Fruit fly (Drosophila melanogaster) whole organism, embryonic: Measurements from ENCODE around the gene robl62A.

ENCODE experiments used
- Blimp-1 ChIP-seq: fragments of 200-800 bp; sonication (Bioruptor generic); optimal IDR thresholded peaks from 3 replicates; lab custom pipeline; 2018; ENCODE audit warnings: missing biosample characterization, missing genetic modification characterization, mild to moderate bottlenecking, moderate library complexity, missing genetic modification reagents
- BtbVII ChIP-seq: fragments of 200-800 bp; sonication (Bioruptor generic); optimal IDR thresholded peaks from 3 replicates; lab custom pipeline; 2017; ENCODE audit warnings: missing biosample characterization, mild to moderate bottlenecking, missing genetic modification characterization
- CG10321 ChIP-seq: fragments of 200-800 bp; sonication (Bioruptor generic); IDR thresholded peaks from 2 replicates; pipeline ENCODE4 v1.3.6; 2022; ENCODE audit warnings: missing biosample characterization, missing genetic modification characterization
- CG11247 ChIP-seq: fragments of 200-800 bp; sonication (Bioruptor generic); IDR thresholded peaks from 2 replicates; pipeline ENCODE4 v1.3.6; 2022; ENCODE audit warnings: missing biosample characterization, missing genetic modification characterization
- CG13424 ChIP-seq: fragments of 200-800 bp; sonication (Bioruptor generic); optimal IDR thresholded peaks from 2 replicates; lab custom pipeline; 2019; ENCODE audit warnings: missing biosample characterization, mild to moderate bottlenecking, missing genetic modification characterization, moderate library complexity
- CG30403 ChIP-seq: fragments of 200-800 bp; sonication (Bioruptor generic); optimal IDR thresholded peaks from 3 replicates; lab custom pipeline; 2016; ENCODE audit warnings: missing biosample characterization, missing genetic modification characterization
- CG30431 ChIP-seq: fragments of 200-800 bp; sonication (Bioruptor generic); optimal IDR thresholded peaks from 2 replicates; lab custom pipeline; 2017; ENCODE audit warnings: missing biosample characterization, missing genetic modification characterization
- CG33213 ChIP-seq: fragments of 200-800 bp; sonication (Bioruptor generic); optimal IDR thresholded peaks from 3 replicates; lab custom pipeline; 2016; ENCODE audit warnings: missing biosample characterization, missing genetic modification characterization
- CG3847 ChIP-seq: fragments of 200-800 bp; sonication (Bioruptor generic); IDR thresholded peaks from 2 replicates; pipeline ENCODE4 v1.3.6; 2022; ENCODE audit warnings: missing biosample characterization, missing genetic modification characterization
- CG4404 ChIP-seq: fragments of 200-800 bp; sonication (Bioruptor generic); IDR thresholded peaks from 2 replicates; pipeline ENCODE4 v1.3.6; 2022; ENCODE audit warnings: missing biosample characterization, missing genetic modification characterization
- CG6689 ChIP-seq: fragments of 200-800 bp; sonication (Bioruptor generic); IDR thresholded peaks from 2 replicates; pipeline ENCODE4 v1.3.6; 2022; ENCODE audit warnings: missing biosample characterization, missing genetic modification characterization
- CG6791 ChIP-seq: fragments of 200-800 bp; sonication (Bioruptor generic); IDR thresholded peaks from 3 replicates; pipeline ENCODE4 v1.3.6; 2022; ENCODE audit warnings: missing biosample characterization, missing genetic modification characterization; ENCODE audit not compliant: partially characterized antibody
- CG7745 ChIP-seq: fragments of 200-800 bp; sonication (Bioruptor generic); optimal IDR thresholded peaks from 2 replicates; lab custom pipeline; 2018; ENCODE audit warnings: missing biosample characterization, mild to moderate bottlenecking, missing genetic modification characterization, moderate library complexity
- CG7987 ChIP-seq: fragments of 200-800 bp; sonication (Bioruptor generic); optimal IDR thresholded peaks from 2 replicates; lab custom pipeline; 2018; ENCODE audit warnings: missing biosample characterization, mild to moderate bottlenecking, missing genetic modification characterization, moderate library complexity
- CG9876 ChIP-seq: fragments of 200-800 bp; sonication (Bioruptor generic); optimal IDR thresholded peaks from 2 replicates; lab custom pipeline; 2016; ENCODE audit warnings: missing biosample characterization, missing genetic modification characterization
- CoRest ChIP-seq: fragments of 200-800 bp; sonication (Bioruptor generic); optimal IDR thresholded peaks from 3 replicates; lab custom pipeline; 2018; ENCODE audit warnings: missing biosample characterization, mild to moderate bottlenecking, missing genetic modification characterization, moderate library complexity
- Max ChIP-seq: fragments of 200-800 bp; sonication (Bioruptor generic); optimal IDR thresholded peaks from 2 replicates; lab custom pipeline; 2016; ENCODE audit warnings: missing biosample characterization, mild to moderate bottlenecking, missing genetic modification characterization
- NC2α ChIP-seq: fragments of 200-800 bp; sonication (Bioruptor generic); optimal IDR thresholded peaks from 2 replicates; lab custom pipeline; 2016; ENCODE audit warnings: missing biosample characterization, missing genetic modification characterization
- NFAT ChIP-seq: fragments of 200-800 bp; sonication (Bioruptor generic); IDR thresholded peaks from 2 replicates; pipeline ENCODE4 v1.3.6; 2022; ENCODE audit warnings: missing biosample characterization, missing genetic modification characterization
- Nf-YA ChIP-seq: fragments of 200-800 bp; sonication (Bioruptor generic); IDR thresholded peaks from 2 replicates; pipeline ENCODE4 v1.3.6; 2022; ENCODE audit warnings: missing biosample characterization, missing genetic modification characterization
- Rfx ChIP-seq: fragments of 200-800 bp; sonication (Bioruptor generic); IDR thresholded peaks from 2 replicates; pipeline ENCODE4 v1.3.6; 2022; ENCODE audit warnings: missing biosample characterization, missing genetic modification characterization
- Spps ChIP-seq: fragments of 200-800 bp; sonication (Bioruptor generic); optimal IDR thresholded peaks from 2 replicates; lab custom pipeline; 2018; ENCODE audit warnings: missing biosample characterization, mild to moderate bottlenecking, missing genetic modification characterization
- Ssrp ChIP-seq: fragments of 200-800 bp; sonication (Bioruptor generic); optimal IDR thresholded peaks from 2 replicates; lab custom pipeline; 2018; ENCODE audit warnings: missing biosample characterization, mild to moderate bottlenecking, missing genetic modification characterization, moderate library complexity
- Usf ChIP-seq: fragments of 200-800 bp; sonication (Bioruptor generic); optimal IDR thresholded peaks from 2 replicates; lab custom pipeline; 2017; ENCODE audit warnings: missing genotype, missing biosample characterization, missing genetic modification characterization
- Xbp1 ChIP-seq: fragments of 200-800 bp; sonication (Bioruptor generic); optimal IDR thresholded peaks from 3 replicates; lab custom pipeline; 2016; ENCODE audit warnings: missing biosample characterization, mild to moderate bottlenecking, missing genetic modification characterization
- Xrp1 ChIP-seq: fragments of 200-800 bp; sonication (Bioruptor generic); IDR thresholded peaks from 2 replicates; pipeline ENCODE4 v1.3.6; 2022; ENCODE audit warnings: missing biosample characterization, missing genetic modification characterization
- abd-A ChIP-seq: fragments of 200-800 bp; sonication (Bioruptor generic); optimal IDR thresholded peaks from 3 replicates; lab custom pipeline; 2019; ENCODE audit warnings: missing biosample characterization, mild to moderate bottlenecking, missing genetic modification characterization, moderate library complexity
- chinmo ChIP-seq: fragments of 200-800 bp; sonication (Bioruptor generic); IDR thresholded peaks from 4 replicates; pipeline ENCODE4 v1.3.6; 2022; ENCODE audit warnings: missing biosample characterization, missing genetic modification characterization; ENCODE audit not compliant: partially characterized antibody
- da ChIP-seq: fragments of 200-800 bp; sonication (Bioruptor generic); optimal IDR thresholded peaks from 2 replicates; lab custom pipeline; 2016; ENCODE audit warnings: missing biosample characterization, missing genetic modification characterization
- dmrt99B ChIP-seq: fragments of 200-800 bp; sonication (Bioruptor generic); optimal IDR thresholded peaks from 2 replicates; lab custom pipeline; 2018; ENCODE audit warnings: missing biosample characterization, mild to moderate bottlenecking, missing genetic modification characterization, moderate library complexity
- emc ChIP-seq: fragments of 200-800 bp; sonication (Bioruptor generic); optimal IDR thresholded peaks from 2 replicates; lab custom pipeline; 2016; ENCODE audit warnings: missing biosample characterization, missing genetic modification characterization
- esg ChIP-seq: fragments of 200-800 bp; sonication (Bioruptor generic); conservative IDR thresholded peaks from 2 replicates; pipeline ENCODE4 v1.3.6; 2022; ENCODE audit warnings: missing biosample characterization, missing genetic modification characterization
- eve ChIP-seq, 2 experiments: fragments of >200 bp; optimal IDR thresholded peaks; 2 replicates each; lab custom pipeline; 2017; ENCODE audit warnings: missing biosample characterization in 2 of 2, missing genetic modification characterization in 2 of 2
- fru ChIP-seq: fragments of >200 bp; optimal IDR thresholded peaks from 2 replicates; lab custom pipeline; 2017
- gem ChIP-seq: fragments of 200-800 bp; sonication (Bioruptor generic); optimal IDR thresholded peaks from 2 replicates; lab custom pipeline; 2019; ENCODE audit warnings: missing biosample characterization, mild to moderate bottlenecking, missing genetic modification characterization, moderate library complexity
- gt ChIP-seq: fragments of 200-800 bp; sonication (Bioruptor generic); IDR thresholded peaks from 2 replicates; pipeline ENCODE4 v1.3.6; 2022; ENCODE audit warnings: missing biosample characterization, missing genetic modification characterization
- hb ChIP-seq: fragments of 200-800 bp; sonication (Bioruptor generic); IDR thresholded peaks from 3 replicates; pipeline ENCODE4 v1.3.6; 2022; ENCODE audit warnings: missing biosample characterization, missing genetic modification characterization; ENCODE audit not compliant: partially characterized antibody
- hbn ChIP-seq: fragments of 200-800 bp; sonication (Bioruptor generic); IDR thresholded peaks from 2 replicates; pipeline ENCODE4 v1.3.6; 2022; ENCODE audit warnings: missing biosample characterization, missing genetic modification characterization; ENCODE audit not compliant: partially characterized antibody
- ind ChIP-seq: fragments of 200-800 bp; sonication (Bioruptor generic); optimal IDR thresholded peaks from 3 replicates; lab custom pipeline; 2016; ENCODE audit warnings: missing biosample characterization, missing genetic modification characterization
- jumu ChIP-seq: fragments of 200-800 bp; sonication (Bioruptor generic); optimal IDR thresholded peaks from 3 replicates; lab custom pipeline; 2016; ENCODE audit warnings: missing biosample characterization, missing genetic modification characterization
- mirr ChIP-seq: fragments of 200-800 bp; sonication (Bioruptor generic); optimal IDR thresholded peaks from 3 replicates; lab custom pipeline; 2018; ENCODE audit warnings: missing biosample characterization, mild to moderate bottlenecking, missing genetic modification characterization
- nau ChIP-seq: fragments of 200-800 bp; sonication (Bioruptor generic); optimal IDR thresholded peaks from 3 replicates; lab custom pipeline; 2017; ENCODE audit warnings: missing biosample characterization, mild to moderate bottlenecking, missing genetic modification characterization, missing genetic modification reagents
- onecut ChIP-seq: fragments of 200-800 bp; sonication (Bioruptor generic); IDR thresholded peaks from 2 replicates; pipeline ENCODE4 v1.3.6; 2022; ENCODE audit warnings: missing biosample characterization, missing genetic modification characterization
- pum ChIP-seq: fragments of 200-800 bp; sonication (Bioruptor generic); optimal IDR thresholded peaks from 2 replicates; lab custom pipeline; 2016; ENCODE audit warnings: missing biosample characterization, missing genetic modification characterization
- seq ChIP-seq: fragments of 200-800 bp; sonication (Bioruptor generic); IDR thresholded peaks from 2 replicates; pipeline ENCODE4 v1.3.6; 2022; ENCODE audit warnings: missing biosample characterization, missing genetic modification characterization
- slp2 ChIP-seq: fragments of 200-800 bp; sonication (Bioruptor generic); optimal IDR thresholded peaks from 2 replicates; lab custom pipeline; 2016; ENCODE audit warnings: missing biosample characterization, missing genetic modification characterization
- sr ChIP-seq: fragments of 200-800 bp; sonication (Bioruptor generic); IDR thresholded peaks from 3 replicates; pipeline ENCODE4 v1.3.6; 2022; ENCODE audit warnings: missing biosample characterization, missing genetic modification characterization
- unc-4 ChIP-seq: fragments of 200-800 bp; sonication (Bioruptor generic); IDR thresholded peaks from 2 replicates; pipeline ENCODE4 v1.3.6; 2022; ENCODE audit warnings: missing biosample characterization, missing genetic modification characterization; ENCODE audit not compliant: partially characterized antibody
- z ChIP-seq: fragments of 200-800 bp; sonication (Bioruptor generic); IDR thresholded peaks from 3 replicates; pipeline ENCODE4 v1.3.6; 2022; ENCODE audit warnings: missing biosample characterization, missing genetic modification characterization
- zfh2 ChIP-seq: fragments of 200-800 bp; sonication (Bioruptor generic); optimal IDR thresholded peaks from 2 replicates; lab custom pipeline; 2016; ENCODE audit warnings: missing biosample characterization, missing genetic modification characterization

Gene robl62A

DNA sequence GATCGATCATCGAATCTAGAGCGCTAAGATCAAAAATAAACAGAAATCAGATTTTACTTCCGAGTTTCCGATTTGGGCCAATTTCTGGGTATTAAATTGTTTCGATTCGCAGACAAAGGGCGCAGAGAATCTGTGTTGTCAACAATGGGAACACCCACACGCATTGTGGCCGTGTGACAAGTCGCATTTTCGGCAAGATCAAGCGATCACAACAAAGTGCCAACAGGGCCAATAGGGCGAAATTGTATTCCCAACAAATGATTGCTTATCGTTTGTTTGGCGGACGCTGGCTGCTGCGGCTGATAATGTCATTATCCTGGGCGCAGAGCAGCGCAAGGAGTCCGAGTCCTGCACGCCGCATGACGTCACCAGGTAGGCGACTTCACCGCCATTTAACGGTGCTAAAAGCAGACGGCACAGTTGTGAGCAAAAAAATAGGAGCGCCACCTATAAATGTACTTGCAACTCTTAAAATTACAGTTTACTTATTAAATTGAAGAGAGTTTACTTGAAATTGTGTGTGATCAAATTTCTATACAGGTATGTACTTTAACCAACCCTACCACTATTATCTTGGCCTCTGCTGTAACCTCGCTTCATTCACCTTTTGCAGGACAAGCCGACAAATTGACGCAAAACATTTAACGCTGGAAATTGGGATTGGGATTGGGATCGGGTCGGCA is 1.7 kb downstream of the robl62A start (continued):
- TF ChIP-seq NFAT (GFP tag; lab: Robert Waterston, UW) (no peak), unc-4 (GFP tag; lab: Robert Waterston, UW) (no peak), da (GFP tag; lab: Kevin White, UChicago) (no peak), CG30403 (GFP tag; lab: Kevin White, UChicago) (peak; percentile 50), Xbp1 (GFP tag; lab: Kevin White, UChicago) (peak; percentile 67), z (GFP tag; lab: Robert Waterston, UW) (peak; percentile 36; the same call in 1 of the 3 replicates), hb (no peak), NC2α (GFP tag; lab: Kevin White, UChicago) (peak; percentile 21), CG4404 (GFP tag; lab: Robert Waterston, UW) (peak; percentile 95), CG6689 (GFP tag; lab: Robert Waterston, UW) (peak; percentile 77), gt (GFP tag; lab: Robert Waterston, UW) (peak; percentile 70), hbn (GFP tag; lab: Robert Waterston, UW) (no peak), Ssrp (tag; lab: Kevin White, UChicago) (peak; percentile 67), sr (no peak), fru (lab: Kevin White, UChicago) (no peak), CG7987 (no peak), dmrt99B (peak; percentile 34), pum (GFP tag; lab: Kevin White, UChicago) (peak; percentile 69), ind (no peak), abd-A (tag; lab: Kevin White, UChicago) (no peak), onecut (GFP tag; lab: Robert Waterston, UW) (peak; percentile 65), CG13424 (tag; lab: Kevin White, UChicago) (peak; percentile 38), emc (no peak), mirr (GFP tag; lab: Kevin White, UChicago) (no peak), esg (GFP tag; lab: Robert Waterston, UW) (peak; percentile 39; the same call in 1 of the 2 replicates), nau (GFP tag; lab: Kevin White, UChicago) (no peak), zfh2 (GFP tag; lab: Kevin White, UChicago) (no peak), gem (tag; lab: Kevin White, UChicago) (peak; percentile 78), CG30431 (GFP tag; lab: Kevin White, UChicago) (peak; percentile 83), Max (GFP tag; lab: Kevin White, UChicago) (peak; percentile 21), CG6791 (GFP tag; lab: Robert Waterston, UW) (no peak), seq (GFP tag; lab: Robert Waterston, UW) (0 out of 2 replicates have a peak, but pooled peaks have one; percentile 42), jumu (GFP tag; lab: Kevin White, UChicago) (peak; percentile 63), CG9876 (GFP tag; lab: Kevin White, UChicago) (no peak), CG3847 (GFP tag; lab: Robert Waterston, UW) (0 out of 2 replicates have a peak, but pooled peaks have one; percentile 21), Xrp1 (GFP tag; lab: Robert Waterston, UW) (peak; percentile 94), Usf (peak; percentile 62), CG7745 (tag; lab: Kevin White, UChicago) (no peak), CG33213 (peak; percentile 52), slp2 (peak; percentile 48), chinmo (GFP tag; lab: Robert Waterston, UW) (no peak), eve (GFP tag; optimal IDR thresholded peaks at IDR 0.05; lab: Kevin White, UChicago) (peak in 1 of 2 experiments; percentile 99), Spps (peak; percentile 34), Rfx (GFP tag; lab: Robert Waterston, UW) (peak; percentile 55), CG11247 (GFP tag; lab: Robert Waterston, UW) (peak; percentile 56; the same call in 1 of the 2 replicates), BtbVII (GFP tag; lab: Kevin White, UChicago) (no peak), Blimp-1 (GFP tag; lab: Kevin White, UChicago) (no peak), Nf-YA (GFP tag; lab: Robert Waterston, UW) (no peak), CG10321 (GFP tag; lab: Robert Waterston, UW) (no peak), CoRest (tag; lab: Kevin White, UChicago) (peak; percentile 56)
